Worm (Caenorhabditis elegans) whole organism, L4 larva: Measurements from ENCODE around the gene rsp-1.
A peak's percentile ranks its signal among the peaks of the same experiment; 100 is the strongest.

ENCODE experiments used
- F10B5.3 ChIP-seq: sonication (generic microtip); optimal IDR thresholded peaks from 2 replicates; lab custom pipeline; 2016; ENCODE audit warnings: mild to moderate bottlenecking, missing genetic modification characterization, missing compliant biosample characterization
- F26F4.8 ChIP-seq: fragments of 200-800 bp; sonication (Bioruptor generic); conservative IDR thresholded peaks from 2 replicates; pipeline ENCODE4 v1.3.6; 2022; ENCODE audit warnings: missing genetic modification characterization, missing compliant biosample characterization
- T20F7.1 ChIP-seq: fragments of 200-800 bp; sonication (Bioruptor generic); optimal IDR thresholded peaks from 2 replicates; lab custom pipeline; 2018; ENCODE audit warnings: mild to moderate bottlenecking, missing genetic modification characterization, missing compliant biosample characterization
- Y75B8A.6 ChIP-seq: fragments of 200-800 bp; sonication (Bioruptor generic); IDR thresholded peaks from 2 replicates; pipeline ENCODE4 v1.3.6; 2022; ENCODE audit warnings: missing genetic modification reagents, missing genetic modification characterization, missing compliant biosample characterization
- aha-1 ChIP-seq: fragments of 150-350 bp; peaks from one replicate; lab custom pipeline; 2014; ENCODE audit warnings: missing biosample characterization, missing genetic modification characterization
- aly-2 ChIP-seq: sonication (generic microtip); optimal IDR thresholded peaks from 2 replicates; lab custom pipeline; 2018; ENCODE audit warnings: missing biosample characterization, missing genetic modification characterization
- ceh-20 ChIP-seq: fragments of 200-800 bp; sonication (Bioruptor generic); IDR thresholded peaks from 2 replicates; pipeline ENCODE4 v1.3.6; 2022; ENCODE audit warnings: missing genetic modification reagents, missing genetic modification characterization, missing compliant biosample characterization
- ceh-28 ChIP-seq: fragments of 150-350 bp; optimal IDR thresholded peaks from 2 replicates; lab custom pipeline; 2014; ENCODE audit warnings: missing biosample characterization, missing genetic modification reagents, missing genetic modification characterization
- ces-1 ChIP-seq: fragments of 150-350 bp; sonication (generic microtip); optimal IDR thresholded peaks from 4 replicates; lab custom pipeline; 2014; ENCODE audit warnings: missing biosample characterization, missing genetic modification reagents, missing genetic modification characterization
- daf-16 ChIP-seq, 3 experiments: sonication (generic microtip); optimal IDR thresholded peaks; 2 replicates each; lab custom pipeline; 2016 to 2017; ENCODE audit warnings: missing genetic modification characterization in 3 of 3, missing genetic modification reagents in 3 of 3, mild to moderate bottlenecking in 2 of 3, missing compliant biosample characterization in 2 of 3, missing biosample characterization in 1 of 3, moderate library complexity in 1 of 3
- daf-19 ChIP-seq: fragments of 200-800 bp; sonication (Bioruptor generic); conservative IDR thresholded peaks from 2 replicates; pipeline ENCODE4 v1.3.6; 2022; ENCODE audit warnings: missing genetic modification characterization, missing compliant biosample characterization
- egl-27 ChIP-seq: sonication (generic microtip); optimal IDR thresholded peaks from 3 replicates; lab custom pipeline; 2017; ENCODE audit warnings: missing biosample characterization, missing genetic modification reagents, missing genetic modification characterization
- fos-1 ChIP-seq: fragments of 150-350 bp; optimal IDR thresholded peaks from 2 replicates; lab custom pipeline; 2014; ENCODE audit warnings: missing biosample characterization, missing genetic modification characterization
- hlh-11 ChIP-seq: fragments of 200-800 bp; sonication (Bioruptor generic); optimal IDR thresholded peaks from 2 replicates; lab custom pipeline; 2018; ENCODE audit warnings: mild to moderate bottlenecking, missing genetic modification characterization, missing compliant biosample characterization
- lin-15B ChIP-seq: fragments of 150-350 bp; sonication (generic microtip); optimal IDR thresholded peaks from 3 replicates; lab custom pipeline; 2014; ENCODE audit warnings: missing biosample characterization, missing genetic modification characterization
- lin-29 ChIP-seq: fragments of 200-800 bp; sonication (Bioruptor generic); IDR thresholded peaks from 2 replicates; pipeline ENCODE4 v1.3.6; 2022; ENCODE audit warnings: missing genetic modification reagents, missing genetic modification characterization, missing compliant biosample characterization
- lin-39 ChIP-seq: fragments of 150-350 bp; optimal IDR thresholded peaks from 2 replicates; lab custom pipeline; 2014; ENCODE audit warnings: missing biosample characterization, missing genetic modification reagents, missing genetic modification characterization
- lir-3 ChIP-seq: sonication (generic microtip); optimal IDR thresholded peaks from 2 replicates; lab custom pipeline; 2016; ENCODE audit warnings: mild to moderate bottlenecking, missing genetic modification characterization, missing compliant biosample characterization
- lsy-2 ChIP-seq, 2 experiments: fragments of 150-350 bp in 1 of 2; sonication (generic microtip) in 1 of 2; optimal IDR thresholded peaks; 2 replicates each; lab custom pipeline; 2014 to 2017; ENCODE audit warnings: missing biosample characterization in 2 of 2, missing genetic modification characterization in 2 of 2
- mdl-1 ChIP-seq, 2 experiments: fragments of 150-350 bp in 1 of 2; sonication (generic microtip) in 1 of 2; optimal IDR thresholded peaks; 2 replicates each; lab custom pipeline; 2014 to 2017; ENCODE audit warnings: missing biosample characterization in 2 of 2, missing genetic modification characterization in 2 of 2
- mdt-29 ChIP-seq: fragments of 200-800 bp; sonication (Bioruptor generic); IDR thresholded peaks from 2 replicates; pipeline ENCODE4 v1.3.6; 2022; ENCODE audit warnings: missing genetic modification reagents, missing genetic modification characterization, missing compliant biosample characterization
- mes-2 ChIP-seq: sonication (generic microtip); optimal IDR thresholded peaks from 2 replicates; lab custom pipeline; 2016; ENCODE audit warnings: missing genotype, mild to moderate bottlenecking, missing genetic modification characterization, missing compliant biosample characterization; ENCODE audit not compliant: poor library complexity, severe bottlenecking
- mxl-3 ChIP-seq: fragments of 200-800 bp; sonication (Bioruptor generic); optimal IDR thresholded peaks from 2 replicates; lab custom pipeline; 2018; ENCODE audit warnings: mild to moderate bottlenecking, missing genetic modification characterization, missing compliant biosample characterization
- nhr-25 ChIP-seq: sonication (generic microtip); optimal IDR thresholded peaks from 2 replicates; lab custom pipeline; 2017; ENCODE audit warnings: missing genetic modification characterization, mild to moderate bottlenecking, missing compliant biosample characterization, antibody characterized with exemption, moderate library complexity, borderline replicate concordance; ENCODE audit not compliant: insufficient read depth
- nhr-28 ChIP-seq: fragments of 150-350 bp; optimal IDR thresholded peaks from 2 replicates; lab custom pipeline; 2014; ENCODE audit warnings: missing biosample characterization, missing genetic modification characterization
- nhr-41 ChIP-seq: fragments of 200-800 bp; sonication (Bioruptor generic); IDR thresholded peaks from 2 replicates; pipeline ENCODE4 v1.3.6; 2022; ENCODE audit warnings: missing genetic modification reagents, missing genetic modification characterization, missing compliant biosample characterization
- nhr-48 ChIP-seq: sonication (generic microtip); optimal IDR thresholded peaks from 2 replicates; lab custom pipeline; 2016; ENCODE audit warnings: mild to moderate bottlenecking, missing genetic modification characterization, missing compliant biosample characterization
- nhr-77 ChIP-seq: fragments of 150-350 bp; optimal IDR thresholded peaks from 2 replicates; lab custom pipeline; 2014; ENCODE audit warnings: missing biosample characterization, missing genetic modification characterization
- php-3 ChIP-seq: fragments of 200-800 bp; sonication (Bioruptor generic); IDR thresholded peaks from 2 replicates; pipeline ENCODE4 v1.3.6; 2022; ENCODE audit warnings: missing genetic modification reagents, missing genetic modification characterization, missing compliant biosample characterization
- pqm-1 ChIP-seq: sonication (generic microtip); optimal IDR thresholded peaks from 2 replicates; lab custom pipeline; 2017; ENCODE audit warnings: missing biosample characterization, missing genetic modification characterization
- skn-1 ChIP-seq: fragments of 150-350 bp; optimal IDR thresholded peaks from 2 replicates; lab custom pipeline; 2014; ENCODE audit warnings: missing biosample characterization, missing genetic modification characterization
- snpc-4 ChIP-seq: fragments of 150-350 bp; optimal IDR thresholded peaks from 2 replicates; lab custom pipeline; 2014; ENCODE audit warnings: missing biosample characterization, missing genetic modification characterization
- unc-130 ChIP-seq: sonication (generic microtip); optimal IDR thresholded peaks from 2 replicates; lab custom pipeline; 2016; ENCODE audit warnings: missing genetic modification reagents, missing genetic modification characterization, missing compliant biosample characterization
- unc-39 ChIP-seq: sonication (generic microtip); optimal IDR thresholded peaks from 2 replicates; lab custom pipeline; 2017; ENCODE audit warnings: missing biosample characterization, missing genetic modification characterization
- unc-62 ChIP-seq, 3 experiments: fragments of 150-350 bp in 1 of 3; sonication (generic microtip); optimal IDR thresholded peaks in 2 of 3; peaks in 1 of 3; 1 replicate in 1 of 3; 2 replicates in 2 of 3; lab custom pipeline; 2014 to 2017; ENCODE audit warnings: missing biosample characterization in 3 of 3, missing genetic modification characterization in 3 of 3, missing genetic modification reagents in 3 of 3, missing genotype in 1 of 3
- vab-7 ChIP-seq: fragments of 200-800 bp; sonication (Bioruptor generic); IDR thresholded peaks from 2 replicates; pipeline ENCODE4 v1.3.6; 2022; ENCODE audit warnings: missing genetic modification reagents, missing genetic modification characterization, missing compliant biosample characterization
- zag-1 ChIP-seq: fragments of 150-350 bp; optimal IDR thresholded peaks from 2 replicates; lab custom pipeline; 2014; ENCODE audit warnings: missing biosample characterization, missing genetic modification characterization

rsp-1 gene

DNA sequence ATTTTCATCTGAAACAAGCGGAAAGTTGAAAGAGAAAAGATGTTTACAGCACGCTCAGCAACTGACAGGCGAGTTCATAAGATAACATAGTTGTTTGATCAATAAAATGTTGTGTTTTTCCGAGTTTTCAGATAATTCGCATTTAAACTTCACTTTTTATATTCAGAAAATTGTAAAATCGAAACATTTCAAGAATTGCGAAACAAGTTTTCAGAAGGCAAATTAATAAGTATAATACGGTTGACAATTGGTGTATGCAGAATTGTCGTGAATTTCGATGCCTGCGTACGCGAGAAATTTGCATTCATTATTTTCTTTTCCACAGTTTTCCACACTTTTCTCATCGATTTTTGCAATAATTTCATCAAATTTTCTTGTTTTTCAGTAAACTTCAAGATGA, 42.1 kb downstream of the rsp-1 start, which contains the start of the genes ooc-3 and B0334.4 (continued):
- no peak for TF ChIP-seq T20F7.1
- TF ChIP-seq nhr-41 (GFP tag; lab: Robert Waterston, UW): no peak
- no peak for TF ChIP-seq daf-16 (GFP tag; optimal IDR thresholded peaks at IDR 0.05; lab: Kevin White, UChicago)
- TF ChIP-seq daf-16 (tag; optimal IDR thresholded peaks at IDR 0.05; lab: Kevin White, UChicago): peak; percentile 64
- TF ChIP-seq zag-1: no peak
- no peak for TF ChIP-seq aha-1 (tag; lab: Kevin White, UChicago)
- no peak for TF ChIP-seq F26F4.8
- TF ChIP-seq unc-130 (GFP tag; lab: Kevin White, UChicago): no peak
- no peak for TF ChIP-seq egl-27 (tag; lab: Kevin White, UChicago)
- TF ChIP-seq nhr-77 (tag; lab: Kevin White, UChicago): no peak
- peak; percentile 26 for TF ChIP-seq mes-2 (tag; lab: Kevin White, UChicago)
- TF ChIP-seq daf-19 (GFP tag; lab: Robert Waterston, UW): no peak
- no peak for TF ChIP-seq ces-1 (GFP tag; lab: Kevin White, UChicago)

DNA sequence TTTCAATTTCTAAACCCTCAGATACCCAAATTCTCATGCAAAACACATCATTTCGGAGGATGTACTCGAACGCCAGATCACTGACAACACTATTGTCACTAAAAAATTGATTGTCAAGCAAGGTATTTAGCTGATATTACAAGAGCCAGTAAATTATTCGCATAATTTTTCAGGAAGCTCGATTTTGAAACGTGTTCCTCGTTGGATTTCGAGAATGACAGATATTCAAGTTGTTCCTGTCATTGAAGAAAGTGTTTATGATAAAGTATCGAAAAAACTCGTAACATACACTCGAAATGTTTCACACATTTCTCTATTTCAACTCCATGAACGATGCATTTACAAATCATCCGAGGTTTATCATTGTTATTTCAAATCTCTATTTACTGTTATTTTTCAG, 42.6 kb downstream of the rsp-1 start:
- no peak for TF ChIP-seq unc-130 (GFP tag; lab: Kevin White, UChicago)

DNA sequence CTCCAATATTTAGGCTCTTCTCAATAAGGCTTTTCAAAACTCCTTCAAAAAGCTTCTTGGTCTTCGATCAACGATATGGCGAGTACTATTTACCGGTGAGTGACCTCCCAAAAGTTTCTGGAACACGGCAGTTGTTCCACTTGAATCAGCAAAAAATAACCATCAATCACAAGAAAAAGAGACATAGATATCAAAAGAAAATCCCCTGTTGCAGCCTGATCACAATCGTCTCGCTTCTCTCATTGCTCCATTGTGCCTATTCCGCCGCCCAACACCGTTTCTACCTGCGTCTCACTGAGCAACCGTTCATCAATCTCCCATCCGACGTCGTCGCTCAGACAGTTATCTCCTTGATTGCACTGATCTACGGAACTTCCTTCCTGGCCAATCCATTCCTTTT, 43.6 kb downstream of the rsp-1 start, which contains the start of gene emc-5:
emc-5 (plus strand) TSS at position 14 of the 400 bp plus-strand sequence.
- TF ChIP-seq mes-2 (tag; lab: Kevin White, UChicago) (peak; percentile 29), daf-16 (GFP tag; optimal IDR thresholded peaks at IDR 0.05; lab: Kevin White, UChicago) (peak in 1 of 2 experiments; percentile 43), daf-16 (tag; optimal IDR thresholded peaks at IDR 0.05; lab: Kevin White, UChicago) (no peak), lsy-2 (tag; optimal IDR thresholded peaks at IDR 0.05; lab: Kevin White, UChicago) (peak in 1 of 2 experiments; percentile 15), mdt-29 (GFP tag; lab: Robert Waterston, UW) (no peak)

DNA sequence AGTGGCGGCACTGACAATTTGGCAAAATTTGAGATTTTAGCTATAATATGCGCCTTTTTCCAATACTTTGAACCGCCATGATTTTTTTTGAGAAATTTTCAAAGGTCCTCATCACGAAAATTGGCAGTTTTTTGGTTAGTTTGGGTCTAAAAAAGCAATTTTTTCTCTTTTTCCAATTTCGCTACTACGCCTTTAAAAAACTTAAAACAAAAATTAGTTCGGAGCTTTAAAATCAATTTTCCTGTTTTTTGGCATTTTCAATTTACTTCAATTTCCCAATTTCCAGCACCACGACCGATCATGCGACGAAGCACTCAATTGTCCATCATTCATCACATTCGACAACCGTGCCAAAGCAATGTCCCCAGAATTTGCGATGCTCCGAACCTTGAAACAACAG, 44.2 kb downstream of the rsp-1 start, which contains the start of gene B0334.5:
B0334.5 (plus strand) TSS at position 301 of the 400 bp plus-strand sequence.
- no peak for TF ChIP-seq lin-29 (GFP tag; lab: Robert Waterston, UW)
- no peak for TF ChIP-seq fos-1 (tag; lab: Kevin White, UChicago)
- TF ChIP-seq skn-1 (tag; lab: Kevin White, UChicago): no peak
- no peak for TF ChIP-seq unc-39 (tag; lab: Kevin White, UChicago)
- TF ChIP-seq unc-62 (GFP tag; optimal IDR thresholded peaks at IDR 0.05 in 1 of 2; lab: Kevin White, UChicago): peak in 1 of 2 experiments; percentile 81
- no peak for TF ChIP-seq unc-62 (tag; optimal IDR thresholded peaks at IDR 0.05; lab: Kevin White, UChicago)
- TF ChIP-seq ceh-28 (tag; lab: Kevin White, UChicago): no peak
- TF ChIP-seq snpc-4 (tag; lab: Kevin White, UChicago): no peak
- no peak for TF ChIP-seq ceh-20 (GFP tag; lab: Robert Waterston, UW)
- TF ChIP-seq, all 104 proteins: peak for 1

DNA sequence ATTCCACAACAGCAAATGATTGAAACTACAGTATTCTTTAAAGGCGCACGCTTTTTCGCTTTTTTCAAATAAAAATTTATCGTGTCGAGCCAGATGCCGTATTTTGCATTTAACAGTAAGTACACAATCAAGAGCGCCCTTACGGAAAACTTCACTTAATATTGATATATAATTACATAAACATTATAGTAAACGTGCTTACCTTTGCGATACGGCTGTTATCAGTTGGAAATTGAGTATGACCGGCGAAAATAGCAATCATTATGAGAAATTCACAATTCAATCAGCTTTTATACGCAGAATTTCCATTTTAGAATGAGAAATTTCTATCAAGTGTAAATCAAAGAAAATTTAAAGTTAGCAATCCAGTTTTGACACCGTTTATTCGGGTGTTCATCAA, 47.0 kb downstream of the rsp-1 start, which contains the start of gene B0334.20:
B0334.20 (minus strand) TSS at position 262 of the 400 bp plus-strand sequence.
- no peak for TF ChIP-seq daf-16 (GFP tag; optimal IDR thresholded peaks at IDR 0.05; lab: Kevin White, UChicago)
- peak; percentile 62 for TF ChIP-seq daf-16 (tag; optimal IDR thresholded peaks at IDR 0.05; lab: Kevin White, UChicago)
- TF ChIP-seq aly-2 (tag; lab: Kevin White, UChicago): no peak
- peak; percentile 81 for TF ChIP-seq nhr-28 (tag; lab: Kevin White, UChicago)
- peak; percentile 46 for TF ChIP-seq pqm-1
- TF ChIP-seq php-3 (GFP tag; lab: Robert Waterston, UW): peak; percentile 42; the same call in 1 of the 2 replicates
- TF ChIP-seq vab-7 (GFP tag; lab: Robert Waterston, UW): no peak
- TF ChIP-seq Y75B8A.6 (GFP tag; lab: Robert Waterston, UW): no peak
- no peak for TF ChIP-seq lir-3 (tag; lab: Kevin White, UChicago)

DNA sequence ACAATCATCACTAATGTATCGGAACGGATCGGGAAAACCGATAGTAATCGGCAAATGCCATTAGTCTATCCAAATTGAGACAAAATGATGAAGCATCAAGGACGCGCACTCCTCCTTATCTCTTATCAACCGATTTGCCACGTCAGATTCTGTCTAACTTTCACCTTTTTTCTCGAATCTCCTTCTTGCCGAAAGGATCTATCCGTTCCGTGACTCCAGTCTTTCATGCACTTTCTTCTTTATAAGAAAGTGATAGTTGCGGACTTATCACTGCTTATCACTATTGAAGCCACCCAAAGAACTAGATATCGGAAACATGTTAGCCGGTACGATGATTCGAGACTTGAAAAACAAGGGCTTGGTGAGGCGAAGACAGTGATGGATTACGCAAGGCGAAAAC, 48.8 kb downstream of the rsp-1 start:
- TF ChIP-seq nhr-25 (tag; lab: Kevin White, UChicago) (peak; percentile 6), hlh-11 (tag; lab: Kevin White, UChicago) (peak; percentile 51), mdl-1 (tag; optimal IDR thresholded peaks at IDR 0.05; lab: Kevin White, UChicago) (peak in 1 of 2 experiments; percentile 54), mxl-3 (peak; percentile 68), nhr-48 (tag; lab: Kevin White, UChicago) (peak; percentile 28), lin-15B (tag; lab: Kevin White, UChicago) (no peak), nhr-28 (tag; lab: Kevin White, UChicago) (peak; percentile 86), F10B5.3 (no peak), lin-39 (tag; lab: Kevin White, UChicago) (no peak)
